Worm (Caenorhabditis elegans) whole organism, L2 larva: ENCODE measurements around the gene K11H12.11.

Source experiments
- aly-2 ChIP-seq: fragments of 150-350 bp; optimal IDR thresholded peaks from 2 replicates; lab custom pipeline; 2014; ENCODE audit warnings: missing biosample characterization, missing genetic modification characterization
- ama-1 ChIP-seq: fragments of 150-350 bp; optimal IDR thresholded peaks from 2 replicates; lab custom pipeline; 2018; ENCODE audit warnings: inconsistent platforms
- dmd-4 ChIP-seq: sonication (generic microtip); optimal IDR thresholded peaks from 2 replicates; lab custom pipeline; 2017; ENCODE audit warnings: missing biosample characterization, missing genetic modification characterization
- egl-27 ChIP-seq: sonication (generic microtip); optimal IDR thresholded peaks from 3 replicates; lab custom pipeline; 2017; ENCODE audit warnings: missing biosample characterization, missing genetic modification reagents, missing genetic modification characterization
- fos-1 ChIP-seq: fragments of 150-350 bp; optimal IDR thresholded peaks from 2 replicates; lab custom pipeline; 2014; ENCODE audit warnings: missing biosample characterization, missing genetic modification characterization
- lin-13 ChIP-seq: fragments of 150-350 bp; optimal IDR thresholded peaks from 2 replicates; lab custom pipeline; 2014; ENCODE audit warnings: missing biosample characterization, missing genetic modification reagents, missing genetic modification characterization
- lin-39 ChIP-seq: fragments of 150-350 bp; optimal IDR thresholded peaks from 2 replicates; lab custom pipeline; 2014; ENCODE audit warnings: missing biosample characterization, missing genetic modification reagents, missing genetic modification characterization
- nhr-23 ChIP-seq: fragments of 150-350 bp; optimal IDR thresholded peaks from 2 replicates; lab custom pipeline; 2014; ENCODE audit warnings: missing biosample characterization, missing genetic modification reagents, missing genetic modification characterization
- unc-55 ChIP-seq: fragments of 150-350 bp; sonication (generic microtip); optimal IDR thresholded peaks from 3 replicates; lab custom pipeline; 2014; ENCODE audit warnings: missing biosample characterization, missing genetic modification reagents, missing genetic modification characterization
- unc-62 ChIP-seq: fragments of 150-350 bp; optimal IDR thresholded peaks from 2 replicates; lab custom pipeline; 2014; ENCODE audit warnings: missing biosample characterization, missing genetic modification reagents, missing genetic modification characterization
- ztf-4 ChIP-seq: fragments of 150-350 bp; optimal IDR thresholded peaks from 2 replicates; lab custom pipeline; 2014; ENCODE audit warnings: missing biosample characterization, missing genetic modification characterization

- TF ChIP-seq aly-2 (tag; lab: Kevin White, UChicago) (no peak), ztf-4 (tag; lab: Kevin White, UChicago) (no peak), egl-27 (tag; lab: Kevin White, UChicago) (no peak), lin-39 (tag; lab: Kevin White, UChicago) (no peak), unc-62 (GFP tag; lab: Kevin White, UChicago) (no peak), ama-1 (lab: Kevin White, UChicago) (no peak), fos-1 (tag; lab: Kevin White, UChicago) (no peak), nhr-23 (tag; lab: Kevin White, UChicago) (no peak), unc-55 (GFP tag; lab: Kevin White, UChicago) (no peak), lin-13 (GFP tag; lab: Kevin White, UChicago) (no peak), dmd-4 (no peak)
These were observed 27.9 kb upstream of the K11H12.11 start, which contains the start of gene Y55F3C.17 for ce11 chrIV:698304-698703.
